Fruit fly (Drosophila melanogaster) whole organism, embryonic: ENCODE measurements around the gene TBC1d7.

ENCODE experiments used
- Awh ChIP-seq: fragments of 200-800 bp; sonication (Bioruptor generic); IDR thresholded peaks from 2 replicates; pipeline ENCODE4, ENCODE4 v1.3.6; 2022; ENCODE audit warnings: missing biosample characterization, missing genetic modification characterization
- CG11398 ChIP-seq: fragments of 200-800 bp; sonication (Bioruptor generic); optimal IDR thresholded peaks from 2 replicates; lab custom pipeline; 2016; ENCODE audit warnings: missing biosample characterization, missing genetic modification characterization
- CG11560 ChIP-seq: fragments of 200-800 bp; sonication (Bioruptor generic); IDR thresholded peaks from 3 replicates; pipeline ENCODE4 v1.3.6; 2022; ENCODE audit warnings: missing biosample characterization, missing genetic modification characterization
- CG12155 ChIP-seq: fragments of 200-800 bp; sonication (Bioruptor generic); optimal IDR thresholded peaks from 3 replicates; lab custom pipeline; 2016; ENCODE audit warnings: missing biosample characterization, missing genetic modification characterization
- CG13123 ChIP-seq: fragments of 200-800 bp; sonication (Bioruptor generic); optimal IDR thresholded peaks from 2 replicates; lab custom pipeline; 2016; ENCODE audit warnings: missing biosample characterization, missing genetic modification characterization
- CG16813 ChIP-seq: fragments of 200-800 bp; sonication (Bioruptor generic); IDR thresholded peaks from 3 replicates; pipeline ENCODE4 v1.3.6; 2022; ENCODE audit warnings: missing biosample characterization, missing genetic modification characterization; ENCODE audit not compliant: partially characterized antibody
- CG17186 ChIP-seq: fragments of 200-800 bp; sonication (Bioruptor generic); optimal IDR thresholded peaks from 3 replicates; lab custom pipeline; 2017; ENCODE audit warnings: missing biosample characterization, missing genetic modification reagents, missing genetic modification characterization
- CG2199 ChIP-seq: fragments of 200-800 bp; sonication (Bioruptor generic); IDR thresholded peaks from 3 replicates; pipeline ENCODE4 v1.3.6; 2022; ENCODE audit warnings: missing biosample characterization, missing genetic modification characterization
- CG3281 ChIP-seq: fragments of 200-800 bp; sonication (Bioruptor generic); optimal IDR thresholded peaks from 3 replicates; lab custom pipeline; 2017; ENCODE audit warnings: missing biosample characterization, mild to moderate bottlenecking, missing genetic modification characterization
- CG3995 ChIP-seq: fragments of 200-800 bp; sonication (Bioruptor generic); optimal IDR thresholded peaks from 3 replicates; lab custom pipeline; 2016; ENCODE audit warnings: missing biosample characterization, missing genetic modification characterization
- CG4730 ChIP-seq: fragments of 200-800 bp; sonication (Bioruptor generic); IDR thresholded peaks from 2 replicates; pipeline ENCODE4 v1.3.6; 2022; ENCODE audit warnings: missing biosample characterization, missing genetic modification characterization
- CG5245 ChIP-seq: fragments of 200-800 bp; sonication (Bioruptor generic); optimal IDR thresholded peaks from 3 replicates; lab custom pipeline; 2016; ENCODE audit warnings: missing biosample characterization, missing genetic modification characterization
- CG7556 ChIP-seq: fragments of 200-800 bp; sonication (Bioruptor generic); optimal IDR thresholded peaks from 2 replicates; lab custom pipeline; 2017; ENCODE audit warnings: missing biosample characterization, mild to moderate bottlenecking, missing genetic modification characterization
- CG7786 ChIP-seq: fragments of 200-800 bp; sonication (Bioruptor generic); optimal IDR thresholded peaks from 2 replicates; lab custom pipeline; 2016; ENCODE audit warnings: missing biosample characterization, missing genetic modification characterization
- CG7839 ChIP-seq: fragments of 200-800 bp; sonication (Bioruptor generic); optimal IDR thresholded peaks from 3 replicates; lab custom pipeline; 2018; ENCODE audit warnings: missing biosample characterization, mild to moderate bottlenecking, missing genetic modification characterization, moderate library complexity
- CG7928 ChIP-seq: fragments of 200-800 bp; sonication (Bioruptor generic); optimal IDR thresholded peaks from 2 replicates; lab custom pipeline; 2017; ENCODE audit warnings: missing biosample characterization, mild to moderate bottlenecking, missing genetic modification characterization
- CG8765 ChIP-seq: fragments of 200-800 bp; sonication (Bioruptor generic); IDR thresholded peaks from 2 replicates; pipeline ENCODE4 v1.3.6; 2022; ENCODE audit warnings: missing biosample characterization, missing genetic modification characterization
- CG9876 ChIP-seq: fragments of 200-800 bp; sonication (Bioruptor generic); optimal IDR thresholded peaks from 2 replicates; lab custom pipeline; 2016; ENCODE audit warnings: missing biosample characterization, missing genetic modification characterization
- D ChIP-seq, 2 experiments: fragments of 200-800 bp in 1 of 2; fragments of >200 bp in 1 of 2; sonication (Bioruptor generic) in 1 of 2; optimal IDR thresholded peaks; 2 replicates in 1 of 2; 3 replicates in 1 of 2; lab custom pipeline; 2017; ENCODE audit warnings: mild to moderate bottlenecking in 1 of 2, missing biosample characterization in 1 of 2, missing genetic modification characterization in 1 of 2, missing genetic modification reagents in 1 of 2
- Doc2 ChIP-seq: fragments of 200-800 bp; sonication (Bioruptor generic); IDR thresholded peaks from 2 replicates; pipeline ENCODE4 v1.3.6; 2022; ENCODE audit warnings: missing biosample characterization, missing genetic modification characterization
- Gsc ChIP-seq: fragments of 200-800 bp; sonication (Bioruptor generic); IDR thresholded peaks from 2 replicates; pipeline ENCODE4 v1.3.6; 2022; ENCODE audit warnings: missing biosample characterization, missing genetic modification characterization
- Mes4 ChIP-seq: fragments of 200-800 bp; sonication (Bioruptor generic); optimal IDR thresholded peaks from 2 replicates; lab custom pipeline; 2016; ENCODE audit warnings: missing biosample characterization, missing genetic modification characterization
- Pdp1 ChIP-seq, 2 experiments: fragments of 200-800 bp; sonication (Bioruptor generic); optimal IDR thresholded peaks; 3 replicates each; lab custom pipeline; 2016; ENCODE audit warnings: missing biosample characterization in 2 of 2, missing genetic modification characterization in 2 of 2, mild to moderate bottlenecking in 1 of 2, moderate library complexity in 1 of 2
- Sox100B ChIP-seq: fragments of 200-800 bp; sonication (Bioruptor generic); optimal IDR thresholded peaks from 3 replicates; lab custom pipeline; 2018; ENCODE audit warnings: missing biosample characterization, mild to moderate bottlenecking, missing genetic modification characterization
- Stat92E ChIP-seq, 3 experiments: fragments of >200 bp in 2 of 3; fragments of 200-800 bp in 1 of 3; sonication (Bioruptor generic) in 1 of 3; optimal IDR thresholded peaks; 2 replicates each; lab custom pipeline; 2017 to 2019; ENCODE audit warnings: missing biosample characterization in 3 of 3, missing genetic modification characterization in 3 of 3, mild to moderate bottlenecking in 1 of 3, moderate library complexity in 1 of 3
- Tbp ChIP-seq: fragments of >200 bp; optimal IDR thresholded peaks from 2 replicates; lab custom pipeline; 2018; ENCODE audit warnings: missing biosample characterization, missing genetic modification characterization
- YL-1 ChIP-seq: fragments of 200-800 bp; sonication (Bioruptor generic); optimal IDR thresholded peaks from 3 replicates; lab custom pipeline; 2017; ENCODE audit warnings: missing biosample characterization, mild to moderate bottlenecking, missing genetic modification characterization
- amos ChIP-seq: fragments of 200-800 bp; sonication (Bioruptor generic); IDR thresholded peaks from 2 replicates; pipeline ENCODE4 v1.3.6; 2022; ENCODE audit warnings: missing biosample characterization, missing genetic modification characterization; ENCODE audit not compliant: partially characterized antibody
- bigmax ChIP-seq: fragments of 200-800 bp; sonication (Bioruptor generic); optimal IDR thresholded peaks from 2 replicates; lab custom pipeline; 2018; ENCODE audit warnings: missing biosample characterization, mild to moderate bottlenecking, missing genetic modification characterization
- bsh ChIP-seq, 2 experiments: fragments of 200-800 bp; sonication (Bioruptor generic); optimal IDR thresholded peaks; 2 replicates each; lab custom pipeline; 2017 to 2018; ENCODE audit warnings: mild to moderate bottlenecking in 2 of 2, missing biosample characterization in 2 of 2, missing genetic modification characterization in 2 of 2, moderate library complexity in 1 of 2
- cato ChIP-seq: fragments of 200-800 bp; sonication (Bioruptor generic); optimal IDR thresholded peaks from 2 replicates; lab custom pipeline; 2016; ENCODE audit warnings: missing biosample characterization, missing genetic modification characterization, borderline replicate concordance
- chif ChIP-seq, 2 experiments: fragments of 200-800 bp; sonication (Bioruptor generic); optimal IDR thresholded peaks; 3 replicates each; lab custom pipeline; 2016; ENCODE audit warnings: missing biosample characterization in 2 of 2, missing genetic modification characterization in 2 of 2
- dati ChIP-seq: fragments of 200-800 bp; sonication (Bioruptor generic); IDR thresholded peaks from 2 replicates; pipeline ENCODE4 v1.3.6; 2022; ENCODE audit warnings: missing biosample characterization, missing genetic modification characterization
- disco-r ChIP-seq: fragments of 200-800 bp; sonication (Bioruptor generic); optimal IDR thresholded peaks from 2 replicates; lab custom pipeline; 2016; ENCODE audit warnings: missing biosample characterization, missing genetic modification characterization
- dm ChIP-seq: fragments of 200-800 bp; sonication (Bioruptor generic); optimal IDR thresholded peaks from 3 replicates; lab custom pipeline; 2016; ENCODE audit warnings: missing biosample characterization, missing genetic modification characterization
- gt ChIP-seq: fragments of 200-800 bp; sonication (Bioruptor generic); IDR thresholded peaks from 2 replicates; pipeline ENCODE4 v1.3.6; 2022; ENCODE audit warnings: missing biosample characterization, missing genetic modification characterization
- kni ChIP-seq: fragments of 200-800 bp; sonication (Bioruptor generic); optimal IDR thresholded peaks from 3 replicates; lab custom pipeline; 2017; ENCODE audit warnings: mild to moderate bottlenecking, missing biosample characterization, missing genetic modification reagents, missing genetic modification characterization
- lab ChIP-seq: fragments of 200-800 bp; sonication (Bioruptor generic); optimal IDR thresholded peaks from 3 replicates; lab custom pipeline; 2017; ENCODE audit warnings: missing biosample characterization, missing genetic modification characterization, mild to moderate bottlenecking, moderate library complexity, missing genetic modification reagents
- mam ChIP-seq: fragments of 200-800 bp; sonication (Bioruptor generic); optimal IDR thresholded peaks from 3 replicates; lab custom pipeline; 2016; ENCODE audit warnings: missing biosample characterization, missing genetic modification characterization
- phol ChIP-seq: fragments of 200-800 bp; sonication (Bioruptor generic); optimal IDR thresholded peaks from 3 replicates; lab custom pipeline; 2018; ENCODE audit warnings: missing biosample characterization, mild to moderate bottlenecking, missing genetic modification characterization, moderate library complexity
- prd ChIP-seq, 3 experiments: fragments of >200 bp in 2 of 3; fragments of 200-800 bp in 1 of 3; sonication (Bioruptor generic) in 1 of 3; optimal IDR thresholded peaks in 2 of 3; IDR thresholded peaks in 1 of 3; 2 replicates in 2 of 3; 3 replicates in 1 of 3; pipeline versions ENCODE4 v1.3.6 to Lab custom; 2017 to 2022; ENCODE audit warnings: missing biosample characterization in 1 of 3, missing genetic modification characterization in 1 of 3
- sc ChIP-seq, 3 experiments: fragments of >200 bp in 2 of 3; fragments of 200-800 bp in 1 of 3; sonication (Bioruptor generic) in 1 of 3; optimal IDR thresholded peaks; 2 replicates in 2 of 3; 3 replicates in 1 of 3; lab custom pipeline; 2017; ENCODE audit warnings: mild to moderate bottlenecking in 1 of 3, missing biosample characterization in 1 of 3, missing genetic modification characterization in 1 of 3, missing genetic modification reagents in 1 of 3
- schlank ChIP-seq: fragments of 200-800 bp; sonication (Bioruptor generic); optimal IDR thresholded peaks from 2 replicates; lab custom pipeline; 2018; ENCODE audit warnings: missing biosample characterization, mild to moderate bottlenecking, missing genetic modification characterization
- seq ChIP-seq: fragments of 200-800 bp; sonication (Bioruptor generic); IDR thresholded peaks from 2 replicates; pipeline ENCODE4 v1.3.6; 2022; ENCODE audit warnings: missing biosample characterization, missing genetic modification characterization
- tio ChIP-seq: fragments of 200-800 bp; sonication (Bioruptor generic); optimal IDR thresholded peaks from 2 replicates; lab custom pipeline; 2017; ENCODE audit warnings: missing biosample characterization, missing genetic modification characterization, inconsistent platforms
- trem ChIP-seq: fragments of 200-800 bp; optimal IDR thresholded peaks from 3 replicates; lab custom pipeline; 2019; ENCODE audit warnings: missing biosample characterization, mild to moderate bottlenecking, missing genetic modification characterization, moderate library complexity
- tx ChIP-seq: fragments of 200-800 bp; sonication (Bioruptor generic); optimal IDR thresholded peaks from 2 replicates; lab custom pipeline; 2016; ENCODE audit warnings: missing biosample characterization, missing genetic modification characterization
- unc-4 ChIP-seq: fragments of 200-800 bp; sonication (Bioruptor generic); IDR thresholded peaks from 2 replicates; pipeline ENCODE4 v1.3.6; 2022; ENCODE audit warnings: missing biosample characterization, missing genetic modification characterization; ENCODE audit not compliant: partially characterized antibody

The TBC1d7 gene

DNA sequence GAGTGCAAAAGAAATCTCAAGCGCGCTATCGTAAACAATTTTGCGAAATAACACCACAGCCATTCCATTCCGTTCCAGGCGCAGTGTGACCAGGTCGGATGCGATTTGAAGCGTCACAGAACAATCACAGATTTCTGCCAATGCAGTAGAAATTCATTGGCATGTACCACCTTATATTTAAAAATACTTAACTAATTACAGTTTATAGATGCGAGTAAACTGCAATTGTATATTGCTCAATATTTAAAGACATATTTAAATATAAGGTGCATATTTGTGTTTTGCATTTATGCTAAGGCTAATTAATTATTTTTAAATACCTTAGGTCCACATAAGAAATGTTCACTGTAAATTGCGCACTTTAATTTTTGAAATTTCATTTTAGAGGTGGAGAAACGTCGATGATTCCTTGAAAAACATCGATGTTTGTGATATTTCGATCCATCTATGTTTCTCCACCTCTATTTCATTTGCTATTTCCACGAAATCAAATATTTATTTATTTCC is 31.9 kb downstream of the TBC1d7 start, which contains the start of the genes SMC6 and CG6204 (continued):
- peak; percentile 87 to 91 for TF ChIP-seq Pdp1 (GFP tag; optimal IDR thresholded peaks at IDR 0.05; lab: Kevin White, UChicago)
- TF ChIP-seq schlank, result peak; percentile 85
- TF ChIP-seq YL-1, result peak; percentile 70
- TF ChIP-seq CG17186 (GFP tag; lab: Kevin White, UChicago), result peak; percentile 51
- TF ChIP-seq CG16813 (GFP tag; lab: Robert Waterston, UW), result peak; percentile 33; the same call in 1 of the 3 replicates
- TF ChIP-seq CG3281 (GFP tag; lab: Kevin White, UChicago), result peak; percentile 95
- TF ChIP-seq mam (GFP tag; lab: Kevin White, UChicago), result peak; percentile 94
- TF ChIP-seq CG2199 (GFP tag; lab: Robert Waterston, UW), result peak; percentile 88; the same call in 2 of the 3 replicates
- TF ChIP-seq Doc2, result peak; percentile 89
- TF ChIP-seq CG4730 (GFP tag; lab: Robert Waterston, UW), result peak; percentile 94
- TF ChIP-seq CG11560, result peak; percentile 86
- TF ChIP-seq seq (GFP tag; lab: Robert Waterston, UW), result peak; percentile 92
- TF ChIP-seq trem (tag; lab: Kevin White, UChicago), result peak; percentile 94
- peak; percentile 52 for TF ChIP-seq CG11398 (GFP tag; lab: Kevin White, UChicago)
- TF ChIP-seq Sox100B (GFP tag; lab: Kevin White, UChicago), result peak; percentile 89
- peak; percentile 79 for TF ChIP-seq CG7786 (GFP tag; lab: Kevin White, UChicago)
- peak; percentile 95 for TF ChIP-seq lab
- TF ChIP-seq CG3995, result peak; percentile 79
- TF ChIP-seq prd (optimal IDR thresholded peaks at IDR 0.05; lab: Kevin White, UChicago), result no peak
- TF ChIP-seq prd (GFP tag; IDR thresholded peaks at IDR 0.05; lab: Robert Waterston, UW), result peak; percentile 97
- TF ChIP-seq tx (GFP tag; lab: Kevin White, UChicago), result peak; percentile 79
- no peak for TF ChIP-seq Tbp (GFP tag; lab: Kevin White, UChicago)
- TF ChIP-seq Stat92E (GFP tag; optimal IDR thresholded peaks at IDR 0.05; lab: Kevin White, UChicago), result peak in 1 of 3 experiments; percentile 89
- peak; percentile 93 for TF ChIP-seq CG7556 (GFP tag; lab: Kevin White, UChicago)
- TF ChIP-seq phol (tag; lab: Kevin White, UChicago), result peak; percentile 95
- peak; percentile 72 to 94 for TF ChIP-seq bsh (GFP tag; optimal IDR thresholded peaks at IDR 0.05; lab: Kevin White, UChicago)
- peak; percentile 52 for TF ChIP-seq unc-4 (GFP tag; lab: Robert Waterston, UW)
- peak; percentile 58 for TF ChIP-seq Mes4 (GFP tag; lab: Kevin White, UChicago)
- TF ChIP-seq sc (optimal IDR thresholded peaks at IDR 0.05; lab: Kevin White, UChicago), result no peak
- TF ChIP-seq sc (GFP tag; optimal IDR thresholded peaks at IDR 0.05; lab: Kevin White, UChicago), result peak; percentile 78
- TF ChIP-seq CG7928, result peak; percentile 66
- TF ChIP-seq dm (GFP tag; lab: Kevin White, UChicago), result peak; percentile 61
- peak; percentile 92 for TF ChIP-seq CG12155 (GFP tag; lab: Kevin White, UChicago)
- peak; percentile 83 to 91 for TF ChIP-seq chif (GFP tag; optimal IDR thresholded peaks at IDR 0.05; lab: Kevin White, UChicago)
- peak; percentile 92 for TF ChIP-seq tio (GFP tag; lab: Kevin White, UChicago)
- TF ChIP-seq Gsc (GFP tag; lab: Robert Waterston, UW), result peak; percentile 80
- TF ChIP-seq cato (GFP tag; lab: Kevin White, UChicago), result peak; percentile 83
- no peak for TF ChIP-seq kni (GFP tag; lab: Kevin White, UChicago)
- no peak for TF ChIP-seq D (optimal IDR thresholded peaks at IDR 0.05; lab: Kevin White, UChicago)
- peak; percentile 80 for TF ChIP-seq D (GFP tag; optimal IDR thresholded peaks at IDR 0.05; lab: Kevin White, UChicago)
- peak; percentile 78 for TF ChIP-seq dati (GFP tag; lab: Robert Waterston, UW)
- TF ChIP-seq gt (GFP tag; lab: Robert Waterston, UW), result peak; percentile 67; the same call in 1 of the 2 replicates
- TF ChIP-seq CG5245, result peak; percentile 86
- TF ChIP-seq amos (GFP tag; lab: Robert Waterston, UW), result peak; percentile 60; the same call in 1 of the 2 replicates
- TF ChIP-seq CG13123 (GFP tag; lab: Kevin White, UChicago), result peak; percentile 71
- TF ChIP-seq disco-r (GFP tag; lab: Kevin White, UChicago), result peak; percentile 53
- TF ChIP-seq bigmax (GFP tag; lab: Kevin White, UChicago), result no peak
- peak; percentile 53 for TF ChIP-seq CG9876
- TF ChIP-seq CG7839 (tag; lab: Kevin White, UChicago), result peak; percentile 97
- TF ChIP-seq CG8765 (GFP tag; lab: Robert Waterston, UW), result peak; percentile 82
- TF ChIP-seq Awh (GFP tag; lab: Robert Waterston, UW), result peak; percentile 93
